Fruit fly (Drosophila melanogaster): ENCODE results near the gene Etl1.

The Etl1 gene

DNA sequence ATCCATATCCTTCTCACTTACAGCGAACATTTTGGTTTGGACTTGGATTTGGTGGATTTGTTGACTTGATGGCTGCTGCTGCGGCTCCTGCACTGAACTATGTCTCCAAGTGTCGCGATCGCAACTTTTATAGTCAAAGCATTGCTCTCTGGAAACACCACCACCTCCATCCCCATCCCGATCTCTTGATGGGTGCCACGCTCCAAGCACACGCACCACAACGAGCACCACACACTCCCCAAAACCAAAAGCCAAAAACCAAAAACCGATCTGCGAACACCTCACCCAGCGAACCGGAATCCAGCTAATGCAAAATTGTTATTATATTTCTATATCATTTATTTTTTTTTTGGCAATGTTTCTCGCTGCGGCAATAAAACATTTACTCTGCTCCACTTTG lies 20.7 kb upstream of the Etl1 start, which contains the start of gene Cpr30F:
Cpr30F (minus strand) TSS at position 101 of the 400 bp plus-strand sequence.
- TF ChIP-seq CG17801 (GFP tag; optimal IDR thresholded peaks at IDR 0.05; ENCODE audit: partially characterized antibody): no peak

DNA sequence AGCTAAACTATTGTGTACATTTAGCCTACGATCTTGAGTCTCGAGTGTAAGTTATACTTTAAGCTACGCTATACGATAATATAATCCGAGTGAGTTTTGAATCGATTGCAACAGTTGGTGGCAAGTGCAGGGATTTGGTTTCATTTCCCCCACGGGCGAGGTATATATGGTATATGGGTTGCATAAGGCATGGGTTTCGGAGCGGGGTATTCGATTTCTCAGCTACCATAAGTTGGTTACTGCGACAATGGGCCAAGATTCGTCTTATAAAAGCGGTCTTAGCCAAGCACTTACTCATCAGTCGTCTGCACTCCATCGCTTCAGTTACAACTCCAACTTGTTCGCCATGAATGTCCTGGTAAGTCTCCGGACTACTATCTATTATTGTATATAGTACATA lies 17.9 kb upstream of the Etl1 start, which contains the start of gene CG42367:
CG42367 (plus strand) TSS at position 301 of the 400 bp plus-strand sequence.
- TF ChIP-seq CG17801 (GFP tag; optimal IDR thresholded peaks at IDR 0.05; ENCODE audit: partially characterized antibody): no peak

DNA sequence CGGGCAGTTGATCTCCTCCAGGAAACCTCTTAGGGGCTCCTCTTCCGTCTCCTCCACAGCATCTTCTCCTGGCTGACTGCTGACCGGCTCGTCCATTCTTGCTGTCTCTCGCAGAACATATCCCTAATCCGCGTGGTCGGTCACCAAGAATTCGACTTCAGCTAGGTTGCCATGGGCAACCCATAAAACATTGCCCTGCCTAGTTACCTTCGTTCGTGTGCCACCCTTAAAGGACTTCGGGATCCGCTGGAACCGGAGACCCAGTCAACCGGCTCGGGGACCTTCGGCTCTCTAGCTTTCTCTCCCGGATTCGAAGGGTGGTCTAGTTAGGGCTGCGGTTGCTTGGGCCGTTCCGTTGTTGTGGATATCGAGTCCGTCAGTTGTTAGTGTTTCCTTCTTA lies 12.4 kb upstream of the Etl1 start, which contains the start of the genes TbCMF46 and CG42366:
TbCMF46 (minus strand) TSS at position 101 of the 400 bp plus-strand sequence.
CG42366 (plus strand) TSS at position 397 of the 400 bp plus-strand sequence.
- TF ChIP-seq CG17801 (GFP tag; optimal IDR thresholded peaks at IDR 0.05; ENCODE audit: partially characterized antibody): no peak

DNA sequence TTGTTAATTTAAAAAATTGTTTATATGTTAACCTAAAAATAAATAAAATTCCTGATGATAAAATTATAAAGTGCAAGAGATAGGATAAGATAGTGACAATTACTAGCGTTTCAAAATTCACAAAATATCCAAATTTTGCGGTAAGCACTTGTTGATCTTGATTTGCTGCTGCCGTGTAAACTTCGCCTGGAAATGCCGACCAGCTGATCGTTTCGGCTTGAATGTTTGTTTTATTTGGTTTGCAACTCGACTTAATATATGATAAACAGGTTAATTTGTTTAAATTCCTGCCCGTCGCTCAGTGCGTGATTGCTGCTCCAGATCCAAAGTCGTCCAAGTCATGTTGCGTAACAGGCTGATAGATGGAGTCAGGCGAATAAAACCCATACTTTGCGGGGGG lies 9.0 kb upstream of the Etl1 start, which contains the start of gene CG4592:
CG4592 (plus strand) TSS at position 233 of the 400 bp plus-strand sequence.
- peak; percentile 80 for TF ChIP-seq CG17801 (GFP tag; optimal IDR thresholded peaks at IDR 0.05; ENCODE audit: partially characterized antibody)

DNA sequence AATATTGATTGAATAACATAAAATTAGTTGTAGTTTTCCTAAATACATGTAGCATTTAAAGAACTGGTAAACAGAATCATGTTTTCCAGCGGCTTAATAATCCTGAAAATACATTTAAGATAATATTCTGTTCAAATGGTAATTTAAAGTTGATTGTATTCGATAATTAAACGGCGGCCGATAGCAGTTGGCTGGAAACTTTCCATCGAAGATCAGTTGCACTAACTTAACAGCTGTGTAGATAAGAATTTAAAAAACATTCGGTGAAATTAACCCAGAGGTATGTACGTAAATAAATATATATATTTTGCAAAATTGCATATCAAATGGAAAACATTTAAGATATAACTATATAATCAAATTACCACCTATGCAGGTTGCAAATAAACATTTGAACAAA lies 7.5 kb upstream of the Etl1 start, which contains the start of gene CG4594:
CG4594 (plus strand) TSS at position 212 of the 400 bp plus-strand sequence.
- no peak for TF ChIP-seq CG17801 (GFP tag; optimal IDR thresholded peaks at IDR 0.05; ENCODE audit: partially characterized antibody)

DNA sequence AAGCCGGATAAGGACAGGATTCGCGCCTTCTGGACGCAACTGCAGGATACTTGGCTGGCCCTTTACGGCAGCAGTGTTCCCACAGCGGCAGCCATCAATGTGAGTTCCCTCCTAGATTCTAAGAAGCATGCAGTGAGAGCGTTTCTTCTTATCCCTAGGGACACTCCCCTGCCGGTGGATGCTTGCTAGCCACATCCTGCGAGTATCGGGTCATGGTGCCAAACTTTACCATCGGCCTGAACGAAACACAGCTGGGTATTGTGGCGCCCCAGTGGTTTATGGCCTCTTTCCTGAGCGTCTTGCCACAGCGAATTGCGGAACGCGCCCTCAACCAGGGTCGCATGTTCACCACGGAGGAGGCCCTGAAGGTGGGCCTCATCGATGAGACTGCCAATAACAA lies 6.8 kb upstream of the Etl1 start:
- no peak for TF ChIP-seq CG17801 (GFP tag; optimal IDR thresholded peaks at IDR 0.05; ENCODE audit: partially characterized antibody)

DNA sequence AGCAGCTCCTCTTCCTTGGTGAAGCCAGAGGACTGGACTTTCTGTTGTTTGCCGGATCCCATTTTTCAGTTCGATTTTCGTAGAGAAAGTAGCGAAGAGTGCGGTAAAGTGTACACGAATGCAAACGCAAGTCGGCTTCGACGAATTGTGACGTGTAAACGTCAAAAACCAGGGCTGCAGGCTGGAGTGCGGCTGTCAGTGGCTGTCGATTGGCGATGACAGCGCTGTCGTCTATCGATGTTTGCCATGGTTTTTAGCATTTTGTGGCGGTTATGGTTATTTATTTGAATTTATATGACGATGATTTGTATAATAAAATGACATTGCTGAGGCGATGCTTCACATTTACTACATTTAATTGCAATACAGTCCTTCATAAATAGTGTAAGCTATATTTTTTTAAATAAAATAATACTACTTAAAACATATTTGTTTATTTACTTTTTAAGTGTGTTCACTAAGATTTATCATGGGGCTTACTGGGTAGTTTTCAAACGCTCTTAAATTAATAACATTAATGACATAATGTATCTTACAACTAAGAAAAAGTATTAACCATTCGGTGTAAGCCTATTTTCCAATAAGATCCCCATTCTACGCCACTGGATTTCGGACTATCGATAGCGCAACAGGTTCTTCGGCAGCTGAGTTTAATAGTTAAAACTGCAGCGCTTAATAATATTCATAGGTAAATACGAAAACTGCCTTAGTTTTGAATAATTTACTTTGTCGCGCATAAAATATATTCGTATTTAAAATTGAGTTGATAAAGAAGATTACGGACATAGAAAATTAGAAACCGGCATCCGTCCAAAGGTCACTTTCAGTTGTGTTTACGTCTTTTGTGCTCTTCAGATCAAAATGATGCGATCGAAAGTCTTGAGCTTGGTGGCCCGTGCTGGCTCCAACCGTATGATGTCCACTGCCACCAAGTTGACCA lies 5.9 kb upstream of the Etl1 start, which contains the start of the genes CG5885 and CG4598:
CG5885 (minus strand) TSS at position 311 of the 940 bp plus-strand sequence.
CG4598 (plus strand) TSS at position 599 of the 940 bp plus-strand sequence.
- peak; percentile 64 for TF ChIP-seq CG17801 (GFP tag; optimal IDR thresholded peaks at IDR 0.05; ENCODE audit: partially characterized antibody)

DNA sequence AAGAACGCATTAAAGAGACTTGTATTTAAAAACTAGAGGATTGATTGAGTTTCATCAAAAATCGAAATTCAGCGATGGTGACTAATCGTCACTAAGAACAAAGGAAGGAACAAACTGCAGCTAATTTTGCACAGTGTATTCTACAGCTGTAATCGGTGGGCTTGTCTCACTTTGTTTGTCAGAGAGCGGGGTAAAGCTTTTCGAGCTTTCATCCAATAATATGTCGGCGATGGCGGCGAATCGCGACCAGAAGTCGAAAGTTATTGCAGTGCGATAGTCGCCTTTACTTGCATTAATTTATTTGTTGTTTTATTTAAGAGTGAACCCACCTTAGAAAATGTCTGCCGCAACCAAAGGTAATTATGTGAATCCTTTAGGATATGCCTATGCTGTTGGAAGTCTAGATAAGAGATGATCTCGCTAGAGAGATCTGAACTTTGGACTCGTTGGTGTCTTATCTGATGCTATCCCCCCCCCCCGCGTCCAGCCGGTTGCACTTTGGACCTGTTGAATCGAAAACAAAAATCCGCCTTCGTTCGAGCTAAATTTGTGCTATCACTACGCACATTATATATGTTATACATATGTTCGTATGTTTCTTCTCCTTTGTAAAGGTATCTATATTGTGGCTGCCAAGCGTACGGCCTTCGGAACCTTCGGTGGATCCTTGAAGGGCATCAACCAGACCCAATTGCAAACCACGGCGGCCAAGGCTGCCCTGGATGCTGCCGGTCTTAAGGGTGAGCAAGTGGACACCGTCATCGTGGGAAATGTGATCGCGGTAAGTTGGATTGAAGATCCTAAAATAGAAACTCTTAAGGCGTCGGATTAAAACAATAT lies 2.8 kb upstream of the Etl1 start, which contains the start of gene yip2:
yip2 (plus strand) TSS at position 243 of the 840 bp plus-strand sequence.
- TF ChIP-seq CG17801 (GFP tag; optimal IDR thresholded peaks at IDR 0.05; ENCODE audit: partially characterized antibody): peak; percentile 93

DNA sequence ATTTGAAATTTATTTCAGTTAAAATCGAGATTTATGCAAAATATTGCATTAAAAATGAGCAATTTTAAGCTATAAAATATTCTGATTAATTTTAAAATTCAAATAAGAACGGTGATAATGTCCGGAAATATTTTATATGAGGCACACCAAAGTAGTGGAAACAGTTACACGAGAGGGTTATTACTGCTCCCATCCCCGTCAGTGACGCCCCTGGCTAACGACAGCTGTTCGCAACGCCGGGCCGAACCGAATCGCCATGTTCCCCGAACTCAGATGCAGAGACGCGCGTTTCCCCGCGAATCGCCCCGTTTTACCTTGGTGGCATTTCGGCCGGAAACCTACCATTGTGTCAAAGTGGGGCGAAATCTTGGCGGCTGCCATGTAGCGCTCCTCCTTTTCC lies 625 bp downstream of the Etl1 start:
- TF ChIP-seq CG17801 (GFP tag; optimal IDR thresholded peaks at IDR 0.05; ENCODE audit: partially characterized antibody): no peak

DNA sequence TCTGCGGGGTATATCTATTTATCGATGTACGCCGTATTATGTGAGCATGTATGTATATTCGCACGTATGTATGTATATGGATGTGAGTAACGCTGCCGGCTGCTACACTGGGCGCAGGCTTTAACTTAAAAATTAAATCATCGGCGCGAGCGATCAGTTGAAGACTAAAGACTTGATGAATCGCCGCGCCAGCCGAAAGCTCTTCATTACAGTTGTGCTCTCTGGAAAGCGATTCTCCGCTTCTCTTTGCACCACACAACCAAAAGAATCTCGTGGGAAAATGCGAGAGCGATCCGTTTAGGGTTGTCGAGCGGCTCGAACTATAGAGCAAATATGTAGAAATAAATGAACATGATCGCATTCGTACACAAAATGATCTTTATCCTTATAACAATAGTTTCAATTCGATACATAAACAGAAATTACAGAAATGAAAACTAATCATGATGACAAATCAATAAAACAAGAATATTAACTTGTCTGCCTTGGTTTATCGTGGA lies 3.9 kb downstream of the Etl1 start, which contains the start of gene CG13124:
CG13124 (minus strand) TSS at position 166 of the 500 bp plus-strand sequence.
- peak; percentile 18 for TF ChIP-seq CG17801 (GFP tag; optimal IDR thresholded peaks at IDR 0.05; ENCODE audit: partially characterized antibody)

DNA sequence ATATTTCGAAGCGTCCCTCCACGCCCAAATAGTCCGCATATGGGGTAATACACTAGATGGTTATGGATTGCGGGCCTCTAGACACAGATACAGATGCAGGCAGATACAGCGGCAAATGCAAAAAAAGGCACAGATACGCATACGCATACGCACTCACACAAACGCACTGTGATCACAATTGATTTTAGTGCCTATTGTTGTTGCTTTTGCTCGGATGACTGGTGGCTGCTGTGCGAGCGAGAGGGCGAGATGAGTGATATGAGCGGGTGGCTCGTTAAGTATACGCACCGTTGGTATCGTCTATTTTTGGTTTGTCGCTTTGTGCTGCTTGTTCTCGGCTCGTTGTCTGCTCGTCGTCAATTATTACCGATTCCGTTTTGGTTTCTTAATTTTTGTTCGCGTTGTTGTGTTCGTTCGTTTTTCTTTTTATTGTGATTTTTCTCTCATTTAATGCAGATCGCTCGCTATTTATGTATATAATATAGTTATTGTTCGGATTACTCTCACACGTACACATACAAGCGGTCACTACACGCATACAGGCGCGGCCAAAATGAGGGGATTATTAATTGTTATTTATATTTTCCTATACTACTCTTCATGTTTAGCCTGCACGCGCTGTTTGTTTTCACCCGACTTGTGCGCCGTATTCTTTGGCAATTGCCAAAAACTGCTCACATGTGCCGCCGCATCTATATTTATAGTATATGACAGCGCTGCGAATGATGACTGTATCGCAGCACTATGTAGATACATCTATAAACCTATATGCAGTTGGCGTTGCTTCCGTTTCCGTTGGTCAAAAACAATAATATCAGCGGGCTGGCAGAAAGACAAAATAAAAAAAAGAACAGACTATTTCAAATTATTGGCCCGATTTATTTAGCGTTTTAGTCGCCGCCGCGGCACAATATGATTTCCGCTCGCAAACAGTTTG lies 4.8 kb downstream of the Etl1 start:
- TF ChIP-seq CG17801 (GFP tag; optimal IDR thresholded peaks at IDR 0.05; ENCODE audit: partially characterized antibody): no peak

DNA sequence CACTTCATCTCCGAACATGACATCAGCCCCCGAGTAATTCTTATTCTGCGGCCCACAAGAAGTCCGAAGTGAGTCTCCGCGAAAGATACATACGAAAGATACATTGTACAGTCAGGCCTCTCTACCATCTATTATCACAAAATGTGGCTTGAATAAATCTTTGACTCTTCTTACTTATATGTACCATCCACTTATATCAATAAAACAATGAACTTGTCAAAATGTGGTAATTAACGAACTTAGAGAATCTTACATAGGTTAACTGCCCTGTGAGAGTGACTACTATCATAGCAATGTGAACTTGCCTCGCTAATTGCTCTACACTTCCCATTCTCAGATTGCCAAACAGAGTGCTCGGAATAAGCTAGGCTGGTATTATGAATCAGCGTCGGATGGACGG lies 5.8 kb downstream of the Etl1 start:
- no peak for TF ChIP-seq CG17801 (GFP tag; optimal IDR thresholded peaks at IDR 0.05; ENCODE audit: partially characterized antibody)

DNA sequence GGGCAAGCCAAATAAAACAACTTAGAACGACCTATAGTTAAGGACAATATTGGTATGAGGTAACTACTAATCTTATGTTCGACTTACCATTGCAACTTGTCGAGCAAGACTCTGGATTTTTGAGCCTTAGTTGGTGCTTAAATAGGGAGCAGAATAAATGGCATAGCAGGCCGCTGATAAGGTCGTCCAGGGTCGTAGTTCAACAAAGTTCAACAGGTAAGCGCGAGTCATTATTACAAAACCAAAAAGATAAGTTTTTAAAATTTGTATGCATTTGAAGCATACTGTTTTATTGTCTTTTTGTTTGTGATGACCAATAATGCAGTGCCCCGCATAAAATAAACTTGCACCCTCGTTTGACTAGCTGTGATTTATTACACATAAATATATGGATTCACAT lies 9.4 kb downstream of the Etl1 start, which contains the start of gene Muc30E:
Muc30E (minus strand) TSS at position 101 of the 400 bp plus-strand sequence.
- no peak for TF ChIP-seq CG17801 (GFP tag; optimal IDR thresholded peaks at IDR 0.05; ENCODE audit: partially characterized antibody)

Data from ovary, adult (tissue).